Fruit fly (Drosophila melanogaster): Measurements from ENCODE around the gene geko.

The geko gene

DNA sequence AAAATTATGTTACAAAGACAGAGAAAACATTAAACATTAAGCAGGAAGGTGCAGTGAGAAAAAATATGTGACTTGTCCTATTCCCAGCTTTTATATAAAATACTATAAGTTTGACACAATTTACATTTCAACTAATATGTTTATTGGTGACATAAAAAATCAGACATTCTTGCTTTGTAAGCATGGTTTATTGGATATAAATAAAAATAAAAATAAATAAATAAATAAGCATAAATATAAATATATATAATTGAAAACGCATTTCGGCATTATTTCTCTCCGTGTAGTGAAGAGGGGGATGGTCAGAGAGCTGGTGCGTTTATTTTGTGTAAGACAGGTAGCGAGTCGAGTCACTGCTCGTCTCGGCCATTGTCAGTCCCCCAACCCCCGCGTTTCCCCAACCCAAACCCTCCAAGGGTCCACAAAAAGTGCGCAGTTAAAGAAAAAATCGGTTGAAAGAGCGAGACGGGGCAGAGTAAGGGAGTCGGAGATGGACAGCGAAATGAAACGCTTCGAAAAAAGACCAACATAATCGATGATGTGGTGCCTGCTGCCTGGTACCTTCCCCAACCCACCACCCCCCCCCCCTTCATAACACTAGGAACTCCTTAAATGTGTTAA is 53.8 kb downstream of the geko start (continued):
- peak; percentile 95 for TF ChIP-seq svp (GFP tag)
- TF ChIP-seq CG31627 (GFP tag; optimal IDR thresholded peaks at IDR 0.05): peak; percentile 79
- peak; percentile 48 for TF ChIP-seq fd85E (GFP tag; optimal IDR thresholded peaks at IDR 0.05)
- no peak for TF ChIP-seq CG6276 (GFP tag; optimal IDR thresholded peaks at IDR 0.05)
- TF ChIP-seq pdm3 (GFP tag; optimal IDR thresholded peaks at IDR 0.05): peak; percentile 72
- peak; percentile 69 for TF ChIP-seq CG8119 (GFP tag; IDR thresholded peaks at IDR 0.05)
- TF ChIP-seq topi (GFP tag; optimal IDR thresholded peaks at IDR 0.05): peak; percentile 84
- TF ChIP-seq Ets96B (tag; optimal IDR thresholded peaks at IDR 0.05): peak; percentile 94
- no peak for TF ChIP-seq CG4318 (GFP tag; optimal IDR thresholded peaks at IDR 0.05)

DNA sequence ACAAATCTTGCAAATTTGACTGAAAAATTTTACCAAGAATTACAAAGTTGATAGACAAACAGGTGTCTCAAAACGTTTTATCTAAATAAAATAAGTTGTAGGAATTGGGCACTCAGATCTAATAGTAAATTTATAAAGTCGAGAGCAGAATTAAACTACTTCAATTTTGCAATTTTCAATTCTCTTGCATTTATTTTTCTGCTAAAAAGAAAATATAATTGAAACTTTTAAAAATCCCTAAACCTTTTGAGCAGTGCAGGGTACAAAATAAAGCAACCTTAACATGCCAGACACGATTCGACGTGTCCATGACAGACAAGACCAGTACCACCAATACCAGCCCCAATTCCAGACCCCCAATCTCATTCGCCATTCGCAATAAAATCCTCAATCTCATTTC is 54.4 kb downstream of the geko start:
- TF ChIP-seq CG11294 (GFP tag; IDR thresholded peaks at IDR 0.05) (no peak), CG8319 (GFP tag; optimal IDR thresholded peaks at IDR 0.05) (peak; percentile 1), CG8632 (GFP tag; optimal IDR thresholded peaks at IDR 0.05) (peak; percentile 39), Met (GFP tag; optimal IDR thresholded peaks at IDR 0.05) (peak; percentile 73), CG9139 (GFP tag; optimal IDR thresholded peaks at IDR 0.05) (no peak), Sox102F (GFP tag; optimal IDR thresholded peaks at IDR 0.05) (peak; percentile 41), Eip75B (GFP tag; optimal IDR thresholded peaks at IDR 0.05) (peak; percentile 20), ss (GFP tag; optimal IDR thresholded peaks at IDR 0.05) (no peak), CG3032 (tag; optimal IDR thresholded peaks at IDR 0.05) (no peak), Ets21C (GFP tag; optimal IDR thresholded peaks at IDR 0.05) (peak; percentile 33), dsx (GFP tag; optimal IDR thresholded peaks at IDR 0.05; ENCODE audit: poor library complexity, severe bottlenecking) (no peak), lz (GFP tag; optimal IDR thresholded peaks at IDR 0.05) (peak; percentile 60), CG31627 (GFP tag; optimal IDR thresholded peaks at IDR 0.05) (peak; percentile 68), spab (GFP tag; optimal IDR thresholded peaks at IDR 0.05) (no peak), esn (GFP tag; optimal IDR thresholded peaks at IDR 0.05) (peak; percentile 75), CG7368 (GFP tag; optimal IDR thresholded peaks at IDR 0.05) (no peak), CG34406 (GFP tag; optimal IDR thresholded peaks at IDR 0.05) (peak; percentile 33), Hr4 (GFP tag; optimal IDR thresholded peaks at IDR 0.05) (no peak), Sox14 (GFP tag; optimal IDR thresholded peaks at IDR 0.05) (peak; percentile 42), cyc (GFP tag; optimal IDR thresholded peaks at IDR 0.05) (peak; percentile 60), fd59A (GFP tag; optimal IDR thresholded peaks at IDR 0.05) (peak; percentile 10), net (GFP tag; optimal IDR thresholded peaks at IDR 0.05) (peak; percentile 18), OdsH (GFP tag; optimal IDR thresholded peaks at IDR 0.05) (peak; percentile 57), Smox (GFP tag; optimal IDR thresholded peaks at IDR 0.05) (peak; percentile 64), vri (GFP tag; optimal IDR thresholded peaks at IDR 0.05) (no peak), Eip78C (GFP tag) (peak; percentile 92), CG6808 (GFP tag; optimal IDR thresholded peaks at IDR 0.05) (no peak), acj6 (GFP tag; optimal IDR thresholded peaks at IDR 0.05) (peak; percentile 54), Hr39 (GFP tag; optimal IDR thresholded peaks at IDR 0.05) (peak; percentile 77), Ets96B (tag; optimal IDR thresholded peaks at IDR 0.05) (no peak), CG10631 (GFP tag; optimal IDR thresholded peaks at IDR 0.05) (peak; percentile 27), topi (GFP tag; optimal IDR thresholded peaks at IDR 0.05) (peak; percentile 75), CG6163 (GFP tag; IDR thresholded peaks at IDR 0.05) (no peak), CG1621 (tag; optimal IDR thresholded peaks at IDR 0.05) (no peak), CG4318 (GFP tag; optimal IDR thresholded peaks at IDR 0.05) (no peak), pdm3 (GFP tag; optimal IDR thresholded peaks at IDR 0.05) (peak; percentile 40), Gug (GFP tag; IDR thresholded peaks at IDR 0.05) (no peak), achi (GFP tag; optimal IDR thresholded peaks at IDR 0.05) (peak; percentile 4), CG6276 (GFP tag; optimal IDR thresholded peaks at IDR 0.05) (no peak), svp (GFP tag) (peak; percentile 81), Lpt (GFP tag; optimal IDR thresholded peaks at IDR 0.05) (no peak)

All from whole organism, prepupa.